Fruit fly (Drosophila melanogaster): Measurements from ENCODE around the gene CG31286.

Gene CG31286

dm6 chr3R:6664371-6665116 is 23.5 kb downstream of the CG31286 start (continued):
- TF ChIP-seq Atf6 (GFP tag; IDR thresholded peaks at IDR 0.05): no peak
- TF ChIP-seq CG8924 (tag; optimal IDR thresholded peaks at IDR 0.05): peak; percentile 9
- TF ChIP-seq Taf1 (GFP tag; IDR thresholded peaks at IDR 0.05): no peak
- TF ChIP-seq CG12769 (tag; optimal IDR thresholded peaks at IDR 0.05): no peak
- no peak for TF ChIP-seq CG17829 (tag; optimal IDR thresholded peaks at IDR 0.05)
- TF ChIP-seq Kr (GFP tag; optimal IDR thresholded peaks at IDR 0.05): no peak
- TF ChIP-seq ac (GFP tag; optimal IDR thresholded peaks at IDR 0.05): peak; percentile 70
- no peak for TF ChIP-seq CG11398 (GFP tag; optimal IDR thresholded peaks at IDR 0.05)
- no peak for TF ChIP-seq CG8765 (GFP tag; IDR thresholded peaks at IDR 0.05)
- no peak for TF ChIP-seq Gsc (GFP tag; IDR thresholded peaks at IDR 0.05)
- peak; percentile 35 for TF ChIP-seq dmrt99B (tag; optimal IDR thresholded peaks at IDR 0.05)
- TF ChIP-seq CG8944 (GFP tag; optimal IDR thresholded peaks at IDR 0.05): no peak
- TF ChIP-seq ssp (GFP tag; IDR thresholded peaks at IDR 0.05): no peak
- no peak for TF ChIP-seq CG31365 (tag; optimal IDR thresholded peaks at IDR 0.05)
- TF ChIP-seq ATbp (GFP tag; optimal IDR thresholded peaks at IDR 0.05): no peak
- TF ChIP-seq ase (GFP tag; IDR thresholded peaks at IDR 0.05): no peak
- TF ChIP-seq CG16815 (GFP tag; optimal IDR thresholded peaks at IDR 0.05): no peak
- TF ChIP-seq CG7745 (tag; optimal IDR thresholded peaks at IDR 0.05): no peak
- TF ChIP-seq CG3995 (GFP tag; optimal IDR thresholded peaks at IDR 0.05): peak; percentile 95
- no peak for TF ChIP-seq klu (GFP tag; IDR thresholded peaks at IDR 0.05)
- TF ChIP-seq CG10959 (GFP tag; IDR thresholded peaks at IDR 0.05): 0 out of 2 replicates have a peak, but pooled peaks have one; percentile 42
- peak; percentile 12 for TF ChIP-seq CG1233 (GFP tag; optimal IDR thresholded peaks at IDR 0.05)
- TF ChIP-seq onecut (GFP tag; IDR thresholded peaks at IDR 0.05): peak; percentile 21; the same call in 1 of the 2 replicates
- TF ChIP-seq Spps (tag; optimal IDR thresholded peaks at IDR 0.05): no peak
- TF ChIP-seq Scr (GFP tag; IDR thresholded peaks at IDR 0.05; ENCODE audit: partially characterized antibody): no peak
- no peak for TF ChIP-seq br (optimal IDR thresholded peaks at IDR 0.05)
- TF ChIP-seq Oli (tag; optimal IDR thresholded peaks at IDR 0.05): peak; percentile 37
- no peak for TF ChIP-seq CG14050 (GFP tag; IDR thresholded peaks at IDR 0.05)
- TF ChIP-seq CG4730 (GFP tag; IDR thresholded peaks at IDR 0.05): no peak
- TF ChIP-seq nom (GFP tag; optimal IDR thresholded peaks at IDR 0.05): no peak
- no peak for TF ChIP-seq CG7786 (GFP tag; optimal IDR thresholded peaks at IDR 0.05)
- TF ChIP-seq Asciz (GFP tag; optimal IDR thresholded peaks at IDR 0.05): no peak
- TF ChIP-seq Dref (GFP tag; IDR thresholded peaks at IDR 0.05): no peak
- TF ChIP-seq CG6791 (GFP tag; IDR thresholded peaks at IDR 0.05; ENCODE audit: partially characterized antibody): peak; percentile 44; the same call in 1 of the 3 replicates
- TF ChIP-seq CG13287 (GFP tag; IDR thresholded peaks at IDR 0.05; ENCODE audit: partially characterized antibody): peak; percentile 9; the same call in 1 of the 2 replicates
- no peak for TF ChIP-seq CG17359 (tag; optimal IDR thresholded peaks at IDR 0.05)
- TF ChIP-seq Fer1 (GFP tag; optimal IDR thresholded peaks at IDR 0.05): no peak
- TF ChIP-seq Adf1 (GFP tag; IDR thresholded peaks at IDR 0.05): no peak
- no peak for TF ChIP-seq eyg (GFP tag; optimal IDR thresholded peaks at IDR 0.05)
- TF ChIP-seq Dp (GFP tag; optimal IDR thresholded peaks at IDR 0.05): peak; percentile 41
- TF ChIP-seq Sin3A (optimal IDR thresholded peaks at IDR 0.05): no peak
- no peak for TF ChIP-seq pzg (GFP tag; optimal IDR thresholded peaks at IDR 0.05)
- TF ChIP-seq dm (GFP tag; optimal IDR thresholded peaks at IDR 0.05): no peak
- TF ChIP-seq tio (GFP tag; optimal IDR thresholded peaks at IDR 0.05): peak; percentile 42
- TF ChIP-seq chif (GFP tag; optimal IDR thresholded peaks at IDR 0.05): peak in 1 of 2 experiments; percentile 17
- no peak for TF ChIP-seq Antp (GFP tag; optimal IDR thresholded peaks at IDR 0.05)
- no peak for TF ChIP-seq CG7928 (GFP tag; optimal IDR thresholded peaks at IDR 0.05)
- TF ChIP-seq caup (GFP tag; optimal IDR thresholded peaks at IDR 0.05; ENCODE audit: severe bottlenecking): no peak
- peak; percentile 56 for TF ChIP-seq CG15479 (GFP tag; optimal IDR thresholded peaks at IDR 0.05)
- no peak for TF ChIP-seq CG12071 (GFP tag; optimal IDR thresholded peaks at IDR 0.05)

All from whole organism, embryonic.